Fruit fly (Drosophila melanogaster): Measurements from ENCODE around the gene CG9902.

dm6 chrX:16574114-16574513 is 26.8 kb upstream of the CG9902 start:
- TF ChIP-seq CG3919 (GFP tag; optimal IDR thresholded peaks at IDR 0.05): no peak
- no peak for TF ChIP-seq achi (GFP tag; optimal IDR thresholded peaks at IDR 0.05)
- no peak for TF ChIP-seq CG6854 (GFP tag; optimal IDR thresholded peaks at IDR 0.05)
- TF ChIP-seq CG3032 (tag; optimal IDR thresholded peaks at IDR 0.05): no peak
- no peak for TF ChIP-seq CG11902 (GFP tag; optimal IDR thresholded peaks at IDR 0.05)
- no peak for TF ChIP-seq Hr39 (GFP tag; optimal IDR thresholded peaks at IDR 0.05)

Measured in whole organism, prepupa.